Fruit fly (Drosophila melanogaster) whole organism, adult: ENCODE data around the gene Ugt302E1.

ENCODE experiments used
- CG11617 ChIP-seq: fragments of 200-800 bp; sonication (Bioruptor generic); optimal IDR thresholded peaks from 2 replicates; lab custom pipeline; 2017; ENCODE audit warnings: mild to moderate bottlenecking, missing biosample characterization, missing genetic modification reagents, missing genetic modification characterization
- CG12768 ChIP-seq: fragments of 200-800 bp; sonication (Bioruptor generic); optimal IDR thresholded peaks from 2 replicates; lab custom pipeline; 2017; ENCODE audit warnings: missing biosample characterization, missing genetic modification characterization, mild to moderate bottlenecking, moderate library complexity, missing genetic modification reagents
- CG14711 ChIP-seq: fragments of 200-800 bp; sonication (Bioruptor generic); optimal IDR thresholded peaks from 2 replicates; lab custom pipeline; 2018; ENCODE audit warnings: missing biosample characterization, mild to moderate bottlenecking, missing genetic modification characterization, moderate library complexity
- CG1620 ChIP-seq: fragments of 200-800 bp; sonication (Bioruptor generic); optimal IDR thresholded peaks from 2 replicates; lab custom pipeline; 2016; ENCODE audit warnings: missing biosample characterization, missing genetic modification characterization
- CG33017 ChIP-seq: fragments of 200-800 bp; sonication (Bioruptor generic); optimal IDR thresholded peaks from 2 replicates; lab custom pipeline; 2018; ENCODE audit warnings: missing biosample characterization, mild to moderate bottlenecking, missing genetic modification characterization, moderate library complexity
- CG5204 ChIP-seq: fragments of 200-800 bp; sonication (Bioruptor generic); optimal IDR thresholded peaks from 2 replicates; lab custom pipeline; 2016; ENCODE audit warnings: missing biosample characterization, missing genetic modification characterization
- CG7045 ChIP-seq: fragments of 200-800 bp; sonication (Bioruptor generic); optimal IDR thresholded peaks from 2 replicates; lab custom pipeline; 2017; ENCODE audit warnings: missing biosample characterization, mild to moderate bottlenecking, missing genetic modification characterization
- CG7101 ChIP-seq: fragments of 200-800 bp; sonication (Bioruptor generic); optimal IDR thresholded peaks from 2 replicates; lab custom pipeline; 2018; ENCODE audit warnings: missing biosample characterization, mild to moderate bottlenecking, missing genetic modification characterization, moderate library complexity
- Clk ChIP-seq: fragments of 200-800 bp; sonication (Bioruptor generic); optimal IDR thresholded peaks from 2 replicates; lab custom pipeline; 2017; ENCODE audit warnings: missing biosample characterization, missing genetic modification characterization
- Crg-1 ChIP-seq: fragments of 200-800 bp; sonication (Bioruptor generic); optimal IDR thresholded peaks from 2 replicates; lab custom pipeline; 2016; ENCODE audit warnings: missing biosample characterization, missing genetic modification characterization
- Hr96 ChIP-seq: fragments of 200-800 bp; sonication (Bioruptor generic); optimal IDR thresholded peaks from 2 replicates; lab custom pipeline; 2016; ENCODE audit warnings: missing biosample characterization, missing genetic modification characterization
- Mnt ChIP-seq: fragments of 200-800 bp; sonication (Bioruptor generic); optimal IDR thresholded peaks from 2 replicates; lab custom pipeline; 2016; ENCODE audit warnings: missing biosample characterization, mild to moderate bottlenecking, missing genetic modification characterization
- bab1 ChIP-seq: fragments of 200-800 bp; sonication (Bioruptor generic); optimal IDR thresholded peaks from 3 replicates; lab custom pipeline; 2019; ENCODE audit warnings: missing biosample characterization, mild to moderate bottlenecking, missing genetic modification characterization, moderate library complexity
- cic ChIP-seq: fragments of 200-800 bp; sonication (Bioruptor generic); optimal IDR thresholded peaks from 2 replicates; lab custom pipeline; 2017; ENCODE audit warnings: missing biosample characterization, mild to moderate bottlenecking, missing genetic modification characterization, moderate library complexity
- cnc ChIP-seq, 2 experiments: fragments of >200 bp; optimal IDR thresholded peaks; 2 replicates each; lab custom pipeline; 2017
- kay ChIP-seq: fragments of 200-800 bp; sonication (Bioruptor generic); peaks from one replicate; lab custom pipeline; 2016; ENCODE audit warnings: missing biosample characterization, missing genetic modification characterization, borderline replicate concordance
- ovo ChIP-seq: fragments of 200-800 bp; sonication (Bioruptor generic); optimal IDR thresholded peaks from 2 replicates; lab custom pipeline; 2016; ENCODE audit warnings: missing biosample characterization, missing genetic modification characterization
- pad ChIP-seq: fragments of 200-800 bp; sonication (Bioruptor generic); optimal IDR thresholded peaks from 3 replicates; lab custom pipeline; 2017; ENCODE audit warnings: missing biosample characterization, missing genetic modification characterization, mild to moderate bottlenecking, moderate library complexity, missing genetic modification reagents
- tj ChIP-seq: fragments of 200-800 bp; sonication (Bioruptor generic); optimal IDR thresholded peaks from 3 replicates; lab custom pipeline; 2017; ENCODE audit warnings: missing biosample characterization, mild to moderate bottlenecking, missing genetic modification characterization, moderate library complexity
- toe ChIP-seq: fragments of 200-800 bp; sonication (Bioruptor generic); optimal IDR thresholded peaks from 2 replicates; lab custom pipeline; 2016; ENCODE audit warnings: missing biosample characterization, missing genetic modification characterization

The Ugt302E1 gene

dm6 chr3R:11199227-11199835 is 44.9 kb downstream of the Ugt302E1 start:
- TF ChIP-seq kay (GFP tag; lab: Kevin White, UChicago), result peak; percentile 66
- no peak for TF ChIP-seq cnc (optimal IDR thresholded peaks at IDR 0.05; lab: Kevin White, UChicago)
- no peak for TF ChIP-seq CG5204 (GFP tag; lab: Kevin White, UChicago)
- no peak for TF ChIP-seq ovo (GFP tag; lab: Kevin White, UChicago)
- TF ChIP-seq Mnt (GFP tag; lab: Kevin White, UChicago), result no peak
- peak; percentile 77 for TF ChIP-seq cic (GFP tag; lab: Kevin White, UChicago)
- TF ChIP-seq CG33017 (tag; lab: Kevin White, UChicago), result peak; percentile 23
- TF ChIP-seq Hr96, result no peak
- no peak for TF ChIP-seq bab1 (GFP tag; lab: Kevin White, UChicago)
- TF ChIP-seq pad (GFP tag; lab: Kevin White, UChicago), result no peak
- no peak for TF ChIP-seq CG11617 (GFP tag; lab: Kevin White, UChicago)
- no peak for TF ChIP-seq CG1620
- TF ChIP-seq CG12768 (GFP tag; lab: Kevin White, UChicago), result no peak
- no peak for TF ChIP-seq Crg-1 (GFP tag; lab: Kevin White, UChicago)
- TF ChIP-seq CG7045 (GFP tag; lab: Kevin White, UChicago), result peak; percentile 0
- TF ChIP-seq toe, result no peak
- TF ChIP-seq tj, result no peak
- no peak for TF ChIP-seq CG7101 (tag; lab: Kevin White, UChicago)
- no peak for TF ChIP-seq Clk (GFP tag; lab: Kevin White, UChicago)
- TF ChIP-seq CG14711 (tag; lab: Kevin White, UChicago), result no peak

dm6 chr3R:11200042-11200884 is 45.8 kb downstream of the Ugt302E1 start:
- no peak for TF ChIP-seq cnc (optimal IDR thresholded peaks at IDR 0.05; lab: Kevin White, UChicago)
- peak; percentile 30 for TF ChIP-seq cic (GFP tag; lab: Kevin White, UChicago)
- TF ChIP-seq kay (GFP tag; lab: Kevin White, UChicago), result peak; percentile 92
- peak; percentile 2 for TF ChIP-seq CG7045 (GFP tag; lab: Kevin White, UChicago)
- TF ChIP-seq Mnt (GFP tag; lab: Kevin White, UChicago), result peak; percentile 27
- TF ChIP-seq CG14711 (tag; lab: Kevin White, UChicago), result peak; percentile 56
- TF ChIP-seq pad (GFP tag; lab: Kevin White, UChicago), result no peak
- no peak for TF ChIP-seq Hr96

dm6 chr3R:11200885-11201421 is 46.5 kb downstream of the Ugt302E1 start:
- no peak for TF ChIP-seq CG7045 (GFP tag; lab: Kevin White, UChicago)
- TF ChIP-seq ovo (GFP tag; lab: Kevin White, UChicago), result no peak
- TF ChIP-seq CG7101 (tag; lab: Kevin White, UChicago), result peak; percentile 50
- TF ChIP-seq Clk (GFP tag; lab: Kevin White, UChicago), result no peak
- peak; percentile 42 for TF ChIP-seq CG11617 (GFP tag; lab: Kevin White, UChicago)
- TF ChIP-seq cnc (optimal IDR thresholded peaks at IDR 0.05; lab: Kevin White, UChicago), result no peak
- TF ChIP-seq CG33017 (tag; lab: Kevin White, UChicago), result peak; percentile 46
